Worm (Caenorhabditis elegans) whole organism, late embryonic: ENCODE data around the gene ZK1307.9.

Experiments
- F13H6.1 ChIP-seq: sonication (generic microtip); optimal IDR thresholded peaks from 2 replicates; lab custom pipeline; 2016; ENCODE audit warnings: missing genetic modification characterization, missing compliant biosample characterization
- K02D7.2 ChIP-seq: sonication (generic microtip); optimal IDR thresholded peaks from 2 replicates; lab custom pipeline; 2017; ENCODE audit warnings: mild to moderate bottlenecking, missing genetic modification characterization, missing compliant biosample characterization
- T23F11.4 ChIP-seq: fragments of 200-800 bp; sonication (Bioruptor generic); optimal IDR thresholded peaks from 2 replicates; lab custom pipeline; 2018; ENCODE audit warnings: mild to moderate bottlenecking, missing genetic modification characterization, missing compliant biosample characterization
- Y22D7AL.16 ChIP-seq: sonication (generic microtip); optimal IDR thresholded peaks from 2 replicates; lab custom pipeline; 2016; ENCODE audit warnings: missing genetic modification characterization, missing compliant biosample characterization
- ceh-14 ChIP-seq: sonication (generic microtip); optimal IDR thresholded peaks from 2 replicates; lab custom pipeline; 2016; ENCODE audit warnings: missing genotype, missing genetic modification characterization, missing compliant biosample characterization
- ceh-18 ChIP-seq: sonication (generic microtip); optimal IDR thresholded peaks from 2 replicates; lab custom pipeline; 2016; ENCODE audit warnings: missing genetic modification characterization, missing compliant biosample characterization
- ceh-19 ChIP-seq: fragments of 200-800 bp; sonication (Bioruptor generic); optimal IDR thresholded peaks from 2 replicates; lab custom pipeline; 2018; ENCODE audit warnings: mild to moderate bottlenecking, missing genetic modification characterization, missing compliant biosample characterization
- ceh-2 ChIP-seq: sonication (generic microtip); optimal IDR thresholded peaks from 2 replicates; lab custom pipeline; 2016; ENCODE audit warnings: missing genotype, missing genetic modification characterization, missing compliant biosample characterization
- ceh-22 ChIP-seq: sonication (generic microtip); optimal IDR thresholded peaks from 2 replicates; lab custom pipeline; 2017; ENCODE audit warnings: missing biosample characterization, missing genetic modification characterization
- ceh-34 ChIP-seq: sonication (generic microtip); optimal IDR thresholded peaks from 2 replicates; lab custom pipeline; 2016; ENCODE audit warnings: mild to moderate bottlenecking, missing genetic modification characterization, missing compliant biosample characterization
- ceh-45 ChIP-seq: fragments of 200-800 bp; sonication (Bioruptor generic); IDR thresholded peaks from 2 replicates; pipeline ENCODE4 v1.3.6; 2022; ENCODE audit warnings: missing genetic modification reagents, missing genetic modification characterization, missing compliant biosample characterization
- ceh-48 ChIP-seq: sonication (generic microtip); optimal IDR thresholded peaks from 2 replicates; lab custom pipeline; 2016; ENCODE audit warnings: missing genetic modification characterization, inconsistent platforms, missing compliant biosample characterization
- che-1 ChIP-seq: sonication (generic microtip); optimal IDR thresholded peaks from 2 replicates; lab custom pipeline; 2016; ENCODE audit warnings: mild to moderate bottlenecking, missing genetic modification characterization, missing compliant biosample characterization
- dmd-4 ChIP-seq: sonication (generic microtip); optimal IDR thresholded peaks from 2 replicates; lab custom pipeline; 2016; ENCODE audit warnings: borderline replicate concordance, missing genetic modification characterization, missing compliant biosample characterization
- dve-1 ChIP-seq: sonication (generic microtip); optimal IDR thresholded peaks from 2 replicates; lab custom pipeline; 2017; ENCODE audit warnings: antibody characterized with exemption, mild to moderate bottlenecking, missing genetic modification characterization, missing compliant biosample characterization
- eyg-1 ChIP-seq: sonication (generic microtip); optimal IDR thresholded peaks from 2 replicates; lab custom pipeline; 2016; ENCODE audit warnings: missing genotype, missing genetic modification characterization, missing compliant biosample characterization
- fkh-6 ChIP-seq: sonication (generic microtip); optimal IDR thresholded peaks from 2 replicates; lab custom pipeline; 2016; ENCODE audit warnings: missing genetic modification characterization, missing compliant biosample characterization
- hlh-30 ChIP-seq: sonication (generic microtip); optimal IDR thresholded peaks from 2 replicates; lab custom pipeline; 2017; ENCODE audit warnings: antibody characterized with exemption, missing genetic modification characterization, missing compliant biosample characterization; ENCODE audit not compliant: insufficient read depth
- lim-6 ChIP-seq: sonication (generic microtip); optimal IDR thresholded peaks from 2 replicates; lab custom pipeline; 2016; ENCODE audit warnings: missing genetic modification characterization, missing compliant biosample characterization
- madf-2 ChIP-seq: sonication (generic microtip); optimal IDR thresholded peaks from 2 replicates; lab custom pipeline; 2017; ENCODE audit warnings: missing genetic modification characterization, missing compliant biosample characterization
- odd-2 ChIP-seq: sonication (generic microtip); optimal IDR thresholded peaks from 2 replicates; lab custom pipeline; 2017; ENCODE audit warnings: antibody characterized with exemption, mild to moderate bottlenecking, missing genetic modification characterization, missing compliant biosample characterization
- pag-3 ChIP-seq: sonication (generic microtip); optimal IDR thresholded peaks from 2 replicates; lab custom pipeline; 2016; ENCODE audit warnings: missing compliant biosample characterization, missing genetic modification characterization, borderline replicate concordance
- pax-1 ChIP-seq: fragments of 150-350 bp; optimal IDR thresholded peaks from 2 replicates; lab custom pipeline; 2014; ENCODE audit warnings: missing biosample characterization, missing genetic modification characterization
- pha-4 ChIP-seq: fragments of 150-350 bp; optimal IDR thresholded peaks from 2 replicates; lab custom pipeline; 2018; ENCODE audit warnings: missing biosample characterization, missing genetic modification reagents, missing genetic modification characterization
- pros-1 ChIP-seq: fragments of 150-350 bp; optimal IDR thresholded peaks from 2 replicates; lab custom pipeline; 2014; ENCODE audit warnings: missing biosample characterization, missing genetic modification reagents, missing genetic modification characterization
- ref-2 ChIP-seq: sonication (generic microtip); optimal IDR thresholded peaks from 2 replicates; lab custom pipeline; 2016; ENCODE audit warnings: missing genetic modification characterization, missing compliant biosample characterization
- rnt-1 ChIP-seq: sonication (generic microtip); optimal IDR thresholded peaks from 2 replicates; lab custom pipeline; 2016; ENCODE audit warnings: missing genetic modification characterization, missing compliant biosample characterization
- sdc-2 ChIP-seq: sonication (generic microtip); optimal IDR thresholded peaks from 2 replicates; lab custom pipeline; 2016; ENCODE audit warnings: missing genotype, missing genetic modification characterization, missing compliant biosample characterization
- sox-4 ChIP-seq: sonication (generic microtip); optimal IDR thresholded peaks from 2 replicates; lab custom pipeline; 2017; ENCODE audit warnings: mild to moderate bottlenecking, missing genetic modification characterization, inconsistent platforms, missing compliant biosample characterization
- tbx-2 ChIP-seq: sonication (generic microtip); optimal IDR thresholded peaks from 2 replicates; lab custom pipeline; 2016; ENCODE audit warnings: missing genetic modification characterization, missing compliant biosample characterization
- unc-3 ChIP-seq, 2 experiments: fragments of 200-800 bp in 1 of 2; sonication (Bioruptor generic) in 1 of 2; sonication (generic microtip) in 1 of 2; conservative IDR thresholded peaks in 1 of 2; optimal IDR thresholded peaks in 1 of 2; 2 replicates each; pipeline versions ENCODE4 v1.3.6 to Lab custom; 2016 to 2022; ENCODE audit warnings: missing compliant biosample characterization in 2 of 2, missing genetic modification characterization in 2 of 2, missing genetic modification reagents in 1 of 2
- unc-42 ChIP-seq: sonication (generic microtip); optimal IDR thresholded peaks from 2 replicates; lab custom pipeline; 2016; ENCODE audit warnings: missing genotype, missing genetic modification characterization, missing compliant biosample characterization
- unc-55 ChIP-seq: sonication (generic microtip); optimal IDR thresholded peaks from 2 replicates; lab custom pipeline; 2017; ENCODE audit warnings: missing biosample characterization, missing genetic modification reagents, missing genetic modification characterization
- unc-86 ChIP-seq: sonication (generic microtip); optimal IDR thresholded peaks from 2 replicates; lab custom pipeline; 2016; ENCODE audit warnings: missing genetic modification characterization, missing compliant biosample characterization
- zip-5 ChIP-seq: sonication (generic microtip); optimal IDR thresholded peaks from 2 replicates; lab custom pipeline; 2016; ENCODE audit warnings: missing genetic modification characterization, missing compliant biosample characterization

The ZK1307.9 gene

ce11 chrII:9646122-9646555 is 3.2 kb upstream of the ZK1307.9 start (continued):
- TF ChIP-seq unc-86 (tag; lab: Kevin White, UChicago) (no peak), K02D7.2 (tag; lab: Kevin White, UChicago) (no peak), unc-3 (GFP tag; conservative IDR thresholded peaks at IDR 0.05; lab: Robert Waterston, UW) (no peak), unc-3 (tag; optimal IDR thresholded peaks at IDR 0.05; lab: Kevin White, UChicago) (no peak), pha-4 (tag; lab: Kevin White, UChicago) (no peak), ceh-2 (tag; lab: Kevin White, UChicago) (peak; percentile 45), lim-6 (no peak), ceh-22 (tag; lab: Kevin White, UChicago) (no peak), eyg-1 (tag; lab: Kevin White, UChicago) (no peak), unc-42 (peak; percentile 19), pax-1 (tag; lab: Kevin White, UChicago) (no peak), T23F11.4 (GFP tag; lab: Kevin White, UChicago) (no peak), sox-4 (tag; lab: Kevin White, UChicago) (no peak), che-1 (no peak), pros-1 (peak; percentile 78), sdc-2 (tag; lab: Kevin White, UChicago) (peak; percentile 13), hlh-30 (tag; lab: Kevin White, UChicago) (peak; percentile 85), Y22D7AL.16 (tag; lab: Kevin White, UChicago) (no peak), tbx-2 (tag; lab: Kevin White, UChicago) (peak; percentile 66), dmd-4 (tag; lab: Kevin White, UChicago) (peak; percentile 58), pag-3 (tag; lab: Kevin White, UChicago) (no peak), ceh-18 (tag; lab: Kevin White, UChicago) (peak; percentile 56), ceh-19 (GFP tag; lab: Kevin White, UChicago) (no peak), odd-2 (tag; lab: Kevin White, UChicago) (no peak), fkh-6 (tag; lab: Kevin White, UChicago) (no peak), ceh-34 (tag; lab: Kevin White, UChicago) (peak; percentile 76), madf-2 (tag; lab: Kevin White, UChicago) (no peak), zip-5 (tag; lab: Kevin White, UChicago) (no peak), rnt-1 (tag; lab: Kevin White, UChicago) (peak; percentile 59), ceh-14 (peak; percentile 47), F13H6.1 (tag; lab: Kevin White, UChicago) (no peak), unc-55 (GFP tag; lab: Kevin White, UChicago) (peak; percentile 77), dve-1 (tag; lab: Kevin White, UChicago) (peak; percentile 32), ceh-45 (GFP tag; lab: Robert Waterston, UW) (no peak)
- TF ChIP-seq, all 69 proteins: peak for 25

ce11 chrII:9646928-9647838 is 2.1 kb upstream of the ZK1307.9 start, which contains the start of gene sqv-8:
TSS of gene sqv-8 (plus strand) at chrII:9646978.
- TF ChIP-seq ceh-48 (tag; lab: Kevin White, UChicago) (peak; percentile 46), hlh-30 (tag; lab: Kevin White, UChicago) (peak; percentile 87), unc-42 (no peak)
- TF ChIP-seq, all 69 proteins: peak for 2

ce11 chrII:9651700-9652099 is 2.4 kb downstream of the ZK1307.9 start, which contains the start of gene ZK1307.4:
TSS of gene ZK1307.4 (minus strand) at chrII:9651800.
- TF ChIP-seq ref-2 (no peak), ceh-2 (tag; lab: Kevin White, UChicago) (no peak)
